Fruit fly (Drosophila melanogaster): ENCODE measurements around the gene CG34256.

CG34256 gene

DNA sequence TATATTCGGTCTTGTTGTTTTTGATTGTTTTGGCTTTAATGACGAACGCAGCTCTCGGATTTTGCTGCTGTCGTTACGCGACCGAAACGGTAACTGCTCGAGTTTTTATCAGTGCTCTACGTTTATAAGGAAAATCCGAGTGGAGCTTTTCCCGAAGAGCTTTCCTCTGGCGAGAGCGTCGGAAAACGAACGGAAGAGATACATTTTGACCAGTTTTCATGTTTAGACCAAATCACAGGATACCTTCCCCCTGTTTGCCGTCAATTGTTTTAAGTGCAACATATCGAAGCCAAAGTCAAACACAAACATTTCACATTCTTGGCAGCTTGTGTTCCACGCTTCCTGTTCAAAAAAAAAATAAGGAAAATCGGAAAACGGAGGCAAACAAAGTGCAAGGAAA, 43.7 kb downstream of the CG34256 start, which contains the start of gene CG32204:
TSS of gene CG32204 (minus strand) at position 101 of the 400 bp plus-strand sequence.
- TF ChIP-seq gl (tag; optimal IDR thresholded peaks at IDR 0.05) (no peak), CG17806 (tag; optimal IDR thresholded peaks at IDR 0.05) (no peak), CG9948 (tag; optimal IDR thresholded peaks at IDR 0.05) (no peak), Snoo (tag; optimal IDR thresholded peaks at IDR 0.05) (no peak), Pif1A (GFP tag; optimal IDR thresholded peaks at IDR 0.05) (no peak), CG15710 (tag; optimal IDR thresholded peaks at IDR 0.05) (no peak), CG13204 (GFP tag; optimal IDR thresholded peaks at IDR 0.05) (no peak), D1 (tag; optimal IDR thresholded peaks at IDR 0.05) (no peak)
